Fruit fly (Drosophila melanogaster) whole organism, prepupa: ENCODE measurements around the gene CG12523.

Experiments used
- CG10669 ChIP-seq: fragments of 200-800 bp; sonication (Bioruptor generic); optimal IDR thresholded peaks from 3 replicates; lab custom pipeline; 2018; ENCODE audit warnings: missing biosample characterization, mild to moderate bottlenecking, missing genetic modification characterization, moderate library complexity
- CG11294 ChIP-seq: fragments of 200-800 bp; sonication (Bioruptor generic); IDR thresholded peaks from 2 replicates; pipeline ENCODE4 v1.3.6; 2022; ENCODE audit warnings: missing biosample characterization, missing genetic modification characterization
- CG11902 ChIP-seq: fragments of 200-800 bp; sonication (Bioruptor generic); optimal IDR thresholded peaks from 3 replicates; lab custom pipeline; 2016; ENCODE audit warnings: missing biosample characterization, missing genetic modification characterization
- CG15336 ChIP-seq: fragments of 200-800 bp; sonication (Bioruptor generic); IDR thresholded peaks from 2 replicates; pipeline ENCODE4 v1.3.6; 2022; ENCODE audit warnings: missing biosample characterization, missing genetic modification characterization
- CG1621 ChIP-seq: fragments of 200-800 bp; sonication (Bioruptor generic); optimal IDR thresholded peaks from 3 replicates; lab custom pipeline; 2018; ENCODE audit warnings: missing biosample characterization, mild to moderate bottlenecking, missing genetic modification characterization
- CG16779 ChIP-seq: fragments of 200-800 bp; sonication (Bioruptor generic); optimal IDR thresholded peaks from 3 replicates; lab custom pipeline; 2017; ENCODE audit warnings: missing biosample characterization, mild to moderate bottlenecking, missing genetic modification characterization
- CG31627 ChIP-seq: fragments of 200-800 bp; sonication (Bioruptor generic); optimal IDR thresholded peaks from 3 replicates; lab custom pipeline; 2016; ENCODE audit warnings: missing biosample characterization, missing genetic modification characterization
- CG32006 ChIP-seq: fragments of 200-800 bp; sonication (Bioruptor generic); optimal IDR thresholded peaks from 3 replicates; lab custom pipeline; 2017; ENCODE audit warnings: missing biosample characterization, mild to moderate bottlenecking, missing genetic modification characterization
- CG3919 ChIP-seq: fragments of 200-800 bp; sonication (Bioruptor generic); optimal IDR thresholded peaks from 3 replicates; lab custom pipeline; 2016; ENCODE audit warnings: missing biosample characterization, missing genetic modification characterization
- CG4318 ChIP-seq: fragments of 200-800 bp; sonication (Bioruptor generic); optimal IDR thresholded peaks from 3 replicates; lab custom pipeline; 2017; ENCODE audit warnings: missing biosample characterization, mild to moderate bottlenecking, missing genetic modification characterization
- CG6163 ChIP-seq: fragments of 200-800 bp; sonication (Bioruptor generic); IDR thresholded peaks from 3 replicates; pipeline ENCODE4 v1.3.6; 2022; ENCODE audit warnings: missing biosample characterization, missing genetic modification characterization
- CG6276 ChIP-seq: fragments of 200-800 bp; sonication (Bioruptor generic); optimal IDR thresholded peaks from 2 replicates; lab custom pipeline; 2017; ENCODE audit warnings: missing biosample characterization, mild to moderate bottlenecking, missing genetic modification characterization
- CG6792 ChIP-seq: fragments of 200-800 bp; sonication (Bioruptor generic); optimal IDR thresholded peaks from 3 replicates; lab custom pipeline; 2016; ENCODE audit warnings: missing biosample characterization, missing genetic modification characterization
- CG6808 ChIP-seq: fragments of 200-800 bp; sonication (Bioruptor generic); optimal IDR thresholded peaks from 3 replicates; lab custom pipeline; 2017; ENCODE audit warnings: missing biosample characterization, missing genetic modification characterization, mild to moderate bottlenecking, moderate library complexity, missing genetic modification reagents
- CG6854 ChIP-seq: fragments of 200-800 bp; sonication (Bioruptor generic); optimal IDR thresholded peaks from 2 replicates; lab custom pipeline; 2017; ENCODE audit warnings: missing biosample characterization, mild to moderate bottlenecking, missing genetic modification characterization
- CG7368 ChIP-seq: fragments of 200-800 bp; sonication (Bioruptor generic); optimal IDR thresholded peaks from 3 replicates; lab custom pipeline; 2016; ENCODE audit warnings: missing biosample characterization, missing genetic modification characterization
- CG8119 ChIP-seq: fragments of 200-800 bp; sonication (Bioruptor generic); IDR thresholded peaks from 3 replicates; pipeline ENCODE4 v1.3.6; 2022; ENCODE audit warnings: missing biosample characterization, missing genetic modification characterization
- CG8319 ChIP-seq: fragments of 200-800 bp; sonication (Bioruptor generic); optimal IDR thresholded peaks from 3 replicates; lab custom pipeline; 2016; ENCODE audit warnings: missing biosample characterization, missing genetic modification characterization
- CG8632 ChIP-seq: fragments of 200-800 bp; sonication (Bioruptor generic); optimal IDR thresholded peaks from 3 replicates; lab custom pipeline; 2016; ENCODE audit warnings: missing biosample characterization, missing genetic modification characterization
- Eip75B ChIP-seq: fragments of 200-800 bp; sonication (Bioruptor generic); optimal IDR thresholded peaks from 3 replicates; lab custom pipeline; 2016; ENCODE audit warnings: missing biosample characterization, missing genetic modification characterization
- Eip78C ChIP-seq: fragments of 200-800 bp; sonication (Bioruptor generic); peaks from one replicate; lab custom pipeline; 2016; ENCODE audit warnings: missing biosample characterization, missing genetic modification characterization
- Ets21C ChIP-seq: fragments of 200-800 bp; sonication (Bioruptor generic); optimal IDR thresholded peaks from 3 replicates; lab custom pipeline; 2016; ENCODE audit warnings: missing biosample characterization, missing genetic modification characterization
- Ets96B ChIP-seq: fragments of 200-800 bp; optimal IDR thresholded peaks from 2 replicates; lab custom pipeline; 2019; ENCODE audit warnings: missing biosample characterization, mild to moderate bottlenecking, missing genetic modification characterization, moderate library complexity
- Gug ChIP-seq: fragments of 200-800 bp; sonication (Bioruptor generic); IDR thresholded peaks from 2 replicates; pipeline ENCODE4 v1.3.6; 2022; ENCODE audit warnings: missing biosample characterization, missing genetic modification characterization
- Hr38 ChIP-seq: sonication (Bioruptor generic); optimal IDR thresholded peaks from 2 replicates; lab custom pipeline; 2016; ENCODE audit warnings: missing biosample characterization, missing genetic modification characterization
- Lpt ChIP-seq: fragments of 200-800 bp; sonication (Bioruptor generic); optimal IDR thresholded peaks from 3 replicates; lab custom pipeline; 2016; ENCODE audit warnings: missing biosample characterization, missing genetic modification characterization
- Met ChIP-seq: fragments of 200-800 bp; sonication (Bioruptor generic); optimal IDR thresholded peaks from 3 replicates; lab custom pipeline; 2016; ENCODE audit warnings: missing biosample characterization, missing genetic modification characterization
- OdsH ChIP-seq: fragments of 200-800 bp; sonication (Bioruptor generic); optimal IDR thresholded peaks from 3 replicates; lab custom pipeline; 2016; ENCODE audit warnings: missing biosample characterization, missing genetic modification characterization
- Sox14 ChIP-seq: fragments of 200-800 bp; sonication (Bioruptor generic); optimal IDR thresholded peaks from 3 replicates; lab custom pipeline; 2016; ENCODE audit warnings: missing biosample characterization, missing genetic modification characterization
- Sox15 ChIP-seq: fragments of 200-800 bp; sonication (Bioruptor generic); optimal IDR thresholded peaks from 3 replicates; lab custom pipeline; 2016; ENCODE audit warnings: missing biosample characterization, missing genetic modification characterization
- dac ChIP-seq: fragments of 200-800 bp; sonication (Bioruptor generic); optimal IDR thresholded peaks from 2 replicates; lab custom pipeline; 2017; ENCODE audit warnings: missing biosample characterization, mild to moderate bottlenecking, missing genetic modification characterization
- dsx ChIP-seq: fragments of 200-800 bp; optimal IDR thresholded peaks from 3 replicates; lab custom pipeline; 2019; ENCODE audit warnings: missing biosample characterization, mild to moderate bottlenecking, missing genetic modification characterization, moderate library complexity; ENCODE audit not compliant: poor library complexity, severe bottlenecking
- eg ChIP-seq: fragments of 200-800 bp; sonication (Bioruptor generic); IDR thresholded peaks from 3 replicates; pipeline ENCODE4 v1.3.6; 2022; ENCODE audit warnings: missing biosample characterization, missing genetic modification characterization
- esn ChIP-seq: fragments of 200-800 bp; sonication (Bioruptor generic); optimal IDR thresholded peaks from 2 replicates; lab custom pipeline; 2016; ENCODE audit warnings: missing biosample characterization, mild to moderate bottlenecking, missing genetic modification characterization, moderate library complexity
- fd59A ChIP-seq: fragments of 200-800 bp; sonication (Bioruptor generic); optimal IDR thresholded peaks from 2 replicates; lab custom pipeline; 2017; ENCODE audit warnings: missing biosample characterization, mild to moderate bottlenecking, missing genetic modification characterization, missing genetic modification reagents
- fkh ChIP-seq: fragments of 200-800 bp; sonication (Bioruptor generic); optimal IDR thresholded peaks from 3 replicates; lab custom pipeline; 2017; ENCODE audit warnings: missing biosample characterization, mild to moderate bottlenecking, missing genetic modification characterization, moderate library complexity
- net ChIP-seq: fragments of 200-800 bp; sonication (Bioruptor generic); optimal IDR thresholded peaks from 3 replicates; lab custom pipeline; 2016; ENCODE audit warnings: missing biosample characterization, missing genetic modification characterization
- pdm3 ChIP-seq: fragments of 200-800 bp; sonication (Bioruptor generic); optimal IDR thresholded peaks from 3 replicates; lab custom pipeline; 2016; ENCODE audit warnings: missing biosample characterization, missing genetic modification characterization
- spab ChIP-seq: fragments of 200-800 bp; sonication (Bioruptor generic); optimal IDR thresholded peaks from 2 replicates; lab custom pipeline; 2017; ENCODE audit warnings: missing biosample characterization, mild to moderate bottlenecking, missing genetic modification characterization, missing genetic modification reagents
- ss ChIP-seq, 2 experiments: fragments of 200-800 bp; sonication (Bioruptor generic); optimal IDR thresholded peaks; 2 replicates in 1 of 2; 3 replicates in 1 of 2; lab custom pipeline; 2017 to 2018; ENCODE audit warnings: mild to moderate bottlenecking in 2 of 2, missing biosample characterization in 2 of 2, missing genetic modification characterization in 2 of 2, moderate library complexity in 1 of 2
- svp ChIP-seq: fragments of 200-800 bp; sonication (Bioruptor generic); peaks from one replicate; lab custom pipeline; 2016; ENCODE audit warnings: missing biosample characterization, missing genetic modification characterization
- topi ChIP-seq: fragments of 200-800 bp; sonication (Bioruptor generic); optimal IDR thresholded peaks from 3 replicates; lab custom pipeline; 2016; ENCODE audit warnings: missing biosample characterization, missing genetic modification characterization
- vri ChIP-seq: fragments of 200-800 bp; sonication (Bioruptor generic); optimal IDR thresholded peaks from 3 replicates; lab custom pipeline; 2016; ENCODE audit warnings: missing biosample characterization, mild to moderate bottlenecking, missing genetic modification characterization

Gene CG12523

dm6 chr3L:10759793-10760651, 41.0 kb upstream of the CG12523 start (continued):
- TF ChIP-seq CG8319 (GFP tag; lab: Kevin White, UChicago), result peak; percentile 91
- TF ChIP-seq OdsH, result peak; percentile 94
- TF ChIP-seq pdm3 (GFP tag; lab: Kevin White, UChicago), result peak; percentile 94
- 0 out of 3 replicates have a peak, but pooled peaks have one; percentile 16 for TF ChIP-seq eg (GFP tag; lab: Robert Waterston, UW)
- peak; percentile 94 for TF ChIP-seq Ets21C (GFP tag; lab: Kevin White, UChicago)
- peak; percentile 99 for TF ChIP-seq topi
- TF ChIP-seq CG15336 (GFP tag; lab: Robert Waterston, UW), result peak; percentile 57
- peak; percentile 89 for TF ChIP-seq CG6854 (GFP tag; lab: Kevin White, UChicago)
- TF ChIP-seq CG6808 (GFP tag; lab: Kevin White, UChicago), result peak; percentile 96
- TF ChIP-seq Ets96B (tag; lab: Kevin White, UChicago), result peak; percentile 96
- TF ChIP-seq CG3919 (GFP tag; lab: Kevin White, UChicago), result peak; percentile 95
- no peak for TF ChIP-seq Gug (GFP tag; lab: Robert Waterston, UW)
- peak; percentile 79 for TF ChIP-seq CG8119
- peak; percentile 98 for TF ChIP-seq Met (GFP tag; lab: Kevin White, UChicago)
- peak; percentile 30 for TF ChIP-seq CG6276
- TF ChIP-seq CG4318, result peak; percentile 69
- peak; percentile 74 for TF ChIP-seq Lpt (GFP tag; lab: Kevin White, UChicago)
- no peak for TF ChIP-seq CG11294 (GFP tag; lab: Robert Waterston, UW)
- peak; percentile 88 for TF ChIP-seq CG16779 (tag; lab: Kevin White, UChicago)

dm6 chr3L:10760764-10761163, 40.2 kb upstream of the CG12523 start:
- TF ChIP-seq dsx (GFP tag; lab: Kevin White, UChicago) (no peak), eg (GFP tag; lab: Robert Waterston, UW) (peak; percentile 36; the same call in 1 of the 3 replicates), net (GFP tag; lab: Kevin White, UChicago) (no peak), CG10669 (GFP tag; lab: Kevin White, UChicago) (no peak), fkh (GFP tag; lab: Kevin White, UChicago) (peak; percentile 37)

- TF ChIP-seq CG4318 (no peak), CG6808 (GFP tag; lab: Kevin White, UChicago) (peak; percentile 4), CG7368 (GFP tag; lab: Kevin White, UChicago) (no peak), CG16779 (tag; lab: Kevin White, UChicago) (no peak), CG6163 (GFP tag; lab: Robert Waterston, UW) (peak; percentile 14; the same call in 1 of the 3 replicates), CG1621 (tag; lab: Kevin White, UChicago) (no peak), Met (GFP tag; lab: Kevin White, UChicago) (peak; percentile 31), dsx (GFP tag; lab: Kevin White, UChicago) (no peak), fd59A (GFP tag; lab: Kevin White, UChicago) (no peak), Lpt (GFP tag; lab: Kevin White, UChicago) (no peak), CG8119 (no peak), esn (GFP tag; lab: Kevin White, UChicago) (no peak), CG31627 (peak; percentile 6), dac (GFP tag; lab: Kevin White, UChicago) (peak; percentile 31), Sox15 (GFP tag; lab: Kevin White, UChicago) (no peak), fkh (GFP tag; lab: Kevin White, UChicago) (peak; percentile 33), Ets96B (tag; lab: Kevin White, UChicago) (no peak), spab (GFP tag; lab: Kevin White, UChicago) (no peak), CG11902 (GFP tag; lab: Kevin White, UChicago) (no peak), CG6276 (no peak), Sox14 (GFP tag; lab: Kevin White, UChicago) (no peak), CG6792 (GFP tag; lab: Kevin White, UChicago) (no peak), ss (GFP tag; optimal IDR thresholded peaks at IDR 0.05; lab: Kevin White, UChicago) (peak in 1 of 2 experiments; percentile 43), Eip75B (GFP tag; lab: Kevin White, UChicago) (peak; percentile 34), CG32006 (peak; percentile 41), vri (GFP tag; lab: Kevin White, UChicago) (no peak), topi (no peak), svp (peak; percentile 46), Hr38 (GFP tag; lab: Kevin White, UChicago) (no peak), CG8632 (GFP tag; lab: Kevin White, UChicago) (no peak), Eip78C (peak; percentile 84)
- TF ChIP-seq, all 60 proteins: peak for 11
Observed at dm6 chr3L:10766480-10767145, 34.4 kb upstream of the CG12523 start.
